Worm (Caenorhabditis elegans): ENCODE measurements around the gene F47E1.4.
A peak's percentile ranks its signal among the peaks of the same experiment; 100 is the strongest.

F47E1.4 gene

ce11 chrX:9027304-9027703, 35.3 kb upstream of the F47E1.4 start, which contains the start of gene T25B6.3:
TSS of gene T25B6.3 (plus strand) at chrX:9027604.
- no peak for TF ChIP-seq ceh-13 (GFP tag; optimal IDR thresholded peaks at IDR 0.05)
- TF ChIP-seq aly-1 (tag; optimal IDR thresholded peaks at IDR 0.05) = no peak
- TF ChIP-seq F13C5.2 (tag; optimal IDR thresholded peaks at IDR 0.05) = no peak
- no peak for TF ChIP-seq hnd-1 (tag; optimal IDR thresholded peaks at IDR 0.05)
- TF ChIP-seq flt-1 (GFP tag; IDR thresholded peaks at IDR 0.05) = no peak
- TF ChIP-seq tbx-37 (GFP tag; conservative IDR thresholded peaks at IDR 0.05) = no peak
- no peak for TF ChIP-seq hmbx-1 (tag; optimal IDR thresholded peaks at IDR 0.05)
- no peak for TF ChIP-seq hmg-4 (GFP tag; optimal IDR thresholded peaks at IDR 0.05)
- TF ChIP-seq pes-1 (GFP tag; IDR thresholded peaks at IDR 0.05) = no peak
- no peak for TF ChIP-seq tbx-11 (GFP tag; IDR thresholded peaks at IDR 0.05)
- no peak for TF ChIP-seq ama-1 (optimal IDR thresholded peaks at IDR 0.05)
- TF ChIP-seq scrt-1 (GFP tag; IDR thresholded peaks at IDR 0.05) = no peak

ce11 chrX:9028909-9029520, 33.6 kb upstream of the F47E1.4 start, which contains the start of gene snf-12:
TSS of gene snf-12 (plus strand) at chrX:9029470.
- TF ChIP-seq hmg-4 (GFP tag; optimal IDR thresholded peaks at IDR 0.05) = no peak

DNA sequence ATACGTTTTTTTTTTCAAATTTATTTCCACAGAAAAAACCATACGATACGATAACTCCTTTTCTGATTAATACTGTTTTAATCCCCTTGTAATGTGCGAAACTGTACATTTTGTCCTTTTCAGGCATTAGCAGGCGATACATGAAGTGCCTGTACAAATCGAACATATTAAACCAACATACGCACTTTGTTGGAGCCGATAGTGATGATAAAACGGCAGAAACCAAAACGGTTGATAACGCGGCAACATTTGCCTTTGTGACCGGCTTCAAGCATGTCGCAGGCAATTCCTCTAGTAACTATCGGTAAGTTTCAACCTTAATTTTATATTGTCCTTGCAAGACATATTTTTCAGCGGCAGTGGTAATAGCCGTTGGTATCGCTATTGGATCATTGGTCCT, 28.3 kb upstream of the F47E1.4 start, which contains the start of gene nep-22:
Gene nep-22 (plus strand): TSS at position 245 of the 400 bp plus-strand sequence.
- TF ChIP-seq B0310.2 (tag; optimal IDR thresholded peaks at IDR 0.05) = no peak
- no peak for TF ChIP-seq ets-7 (tag; optimal IDR thresholded peaks at IDR 0.05)
- peak; percentile 7 for TF ChIP-seq ceh-36 (tag; optimal IDR thresholded peaks at IDR 0.05)
- TF ChIP-seq pes-1 (GFP tag; IDR thresholded peaks at IDR 0.05) = no peak
- no peak for TF ChIP-seq tbx-37 (GFP tag; conservative IDR thresholded peaks at IDR 0.05)

ce11 chrX:9035142-9035541, 27.5 kb upstream of the F47E1.4 start:
- TF ChIP-seq B0310.2 (tag; optimal IDR thresholded peaks at IDR 0.05) (no peak), hmbx-1 (tag; optimal IDR thresholded peaks at IDR 0.05) (no peak), ets-7 (tag; optimal IDR thresholded peaks at IDR 0.05) (no peak), hmg-4 (GFP tag; optimal IDR thresholded peaks at IDR 0.05) (no peak), tbx-37 (GFP tag; conservative IDR thresholded peaks at IDR 0.05) (no peak), ceh-13 (GFP tag; optimal IDR thresholded peaks at IDR 0.05) (no peak), ceh-36 (tag; optimal IDR thresholded peaks at IDR 0.05) (no peak), pes-1 (GFP tag; IDR thresholded peaks at IDR 0.05) (no peak), aly-1 (tag; optimal IDR thresholded peaks at IDR 0.05) (no peak), scrt-1 (GFP tag; IDR thresholded peaks at IDR 0.05) (no peak), flt-1 (GFP tag; IDR thresholded peaks at IDR 0.05) (no peak), tra-4 (tag; optimal IDR thresholded peaks at IDR 0.05) (no peak), hnd-1 (tag; optimal IDR thresholded peaks at IDR 0.05) (no peak), F13C5.2 (tag; optimal IDR thresholded peaks at IDR 0.05) (no peak)

DNA sequence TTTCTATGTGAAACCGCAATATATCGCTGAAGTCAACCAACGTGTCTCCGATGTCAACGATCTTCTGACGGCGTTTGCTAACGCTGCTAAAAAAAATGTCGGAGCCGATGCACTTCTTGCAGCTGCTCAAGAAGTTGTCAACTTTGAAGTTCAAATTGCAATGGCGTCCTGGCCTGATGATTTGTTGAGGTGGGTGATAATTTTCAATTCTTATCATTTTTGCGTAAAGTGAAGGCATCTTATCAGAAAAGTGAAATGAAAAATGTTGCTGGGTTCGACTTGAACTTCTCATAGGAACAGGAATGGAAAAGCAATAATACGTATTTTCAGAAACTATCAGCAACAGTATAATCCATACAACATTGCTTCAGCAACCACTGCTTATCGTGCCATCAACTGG, 26.4 kb upstream of the F47E1.4 start:
- TF ChIP-seq scrt-1 (GFP tag; IDR thresholded peaks at IDR 0.05) (no peak), pes-1 (GFP tag; IDR thresholded peaks at IDR 0.05) (no peak), tbx-37 (GFP tag; conservative IDR thresholded peaks at IDR 0.05) (no peak), F13C5.2 (tag; optimal IDR thresholded peaks at IDR 0.05) (no peak), flt-1 (GFP tag; IDR thresholded peaks at IDR 0.05) (no peak), hmg-4 (GFP tag; optimal IDR thresholded peaks at IDR 0.05) (no peak), hmbx-1 (tag; optimal IDR thresholded peaks at IDR 0.05) (no peak), ets-7 (tag; optimal IDR thresholded peaks at IDR 0.05) (no peak), ceh-36 (tag; optimal IDR thresholded peaks at IDR 0.05) (no peak), aly-1 (tag; optimal IDR thresholded peaks at IDR 0.05) (no peak), tbx-11 (GFP tag; IDR thresholded peaks at IDR 0.05) (no peak)

- TF ChIP-seq hmg-4 (GFP tag; optimal IDR thresholded peaks at IDR 0.05) (no peak), B0310.2 (tag; optimal IDR thresholded peaks at IDR 0.05) (no peak), tbx-11 (GFP tag; IDR thresholded peaks at IDR 0.05) (no peak), sea-1 (GFP tag; conservative IDR thresholded peaks at IDR 0.05) (no peak), ceh-13 (GFP tag; optimal IDR thresholded peaks at IDR 0.05) (no peak), tra-4 (tag; optimal IDR thresholded peaks at IDR 0.05) (no peak), ama-1 (optimal IDR thresholded peaks at IDR 0.05) (no peak), aly-1 (tag; optimal IDR thresholded peaks at IDR 0.05) (no peak), hmbx-1 (tag; optimal IDR thresholded peaks at IDR 0.05) (no peak), hnd-1 (tag; optimal IDR thresholded peaks at IDR 0.05) (no peak), pes-1 (GFP tag; IDR thresholded peaks at IDR 0.05) (no peak)
Observed at ce11 chrX:9045913-9046312, 16.7 kb upstream of the F47E1.4 start, which contains the start of gene prdm-14. TSS of gene prdm-14 (plus strand) at chrX:9046213.

ce11 chrX:9048657-9049056, 14.0 kb upstream of the F47E1.4 start, which contains the start of gene F47E1.20:
TSS of gene F47E1.20 (plus strand) at chrX:9048957.
- TF ChIP-seq scrt-1 (GFP tag; IDR thresholded peaks at IDR 0.05) (no peak), ceh-36 (tag; optimal IDR thresholded peaks at IDR 0.05) (no peak), ama-1 (optimal IDR thresholded peaks at IDR 0.05) (no peak), B0310.2 (tag; optimal IDR thresholded peaks at IDR 0.05) (no peak), ceh-13 (GFP tag; optimal IDR thresholded peaks at IDR 0.05) (no peak), sea-1 (GFP tag; conservative IDR thresholded peaks at IDR 0.05) (no peak), tra-4 (tag; optimal IDR thresholded peaks at IDR 0.05) (no peak), aly-1 (tag; optimal IDR thresholded peaks at IDR 0.05) (no peak), flt-1 (GFP tag; IDR thresholded peaks at IDR 0.05) (no peak), hmg-4 (GFP tag; optimal IDR thresholded peaks at IDR 0.05) (no peak), ets-7 (tag; optimal IDR thresholded peaks at IDR 0.05) (no peak), pes-1 (GFP tag; IDR thresholded peaks at IDR 0.05) (no peak), hnd-1 (tag; optimal IDR thresholded peaks at IDR 0.05) (no peak)

DNA sequence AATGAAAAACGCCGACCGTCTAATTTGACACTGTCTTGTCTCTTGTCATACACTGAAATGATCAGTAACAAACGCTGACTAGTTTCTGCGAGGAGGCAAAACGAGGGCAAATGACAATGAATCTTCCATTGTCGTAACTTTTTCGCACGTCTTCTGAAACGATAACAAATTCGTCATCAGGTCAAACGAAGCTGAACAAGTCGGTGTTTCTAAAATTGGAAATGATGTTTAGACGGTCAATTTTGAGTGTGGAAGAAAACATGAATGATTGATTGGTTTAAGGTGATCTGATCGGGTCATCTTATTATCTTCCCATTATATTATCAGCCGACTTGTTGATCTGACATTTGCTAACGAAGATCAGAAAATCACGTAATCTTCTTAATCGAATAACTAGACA, 9.2 kb upstream of the F47E1.4 start:
- TF ChIP-seq tbx-37 (GFP tag; conservative IDR thresholded peaks at IDR 0.05) = no peak
- TF ChIP-seq B0310.2 (tag; optimal IDR thresholded peaks at IDR 0.05) = no peak
- TF ChIP-seq tbx-11 (GFP tag; IDR thresholded peaks at IDR 0.05) = no peak
- no peak for TF ChIP-seq pes-1 (GFP tag; IDR thresholded peaks at IDR 0.05)
- no peak for TF ChIP-seq ceh-13 (GFP tag; optimal IDR thresholded peaks at IDR 0.05)
- TF ChIP-seq F13C5.2 (tag; optimal IDR thresholded peaks at IDR 0.05) = no peak
- TF ChIP-seq ama-1 (optimal IDR thresholded peaks at IDR 0.05) = no peak
- no peak for TF ChIP-seq ceh-36 (tag; optimal IDR thresholded peaks at IDR 0.05)
- no peak for TF ChIP-seq aly-1 (tag; optimal IDR thresholded peaks at IDR 0.05)
- no peak for TF ChIP-seq hnd-1 (tag; optimal IDR thresholded peaks at IDR 0.05)
- no peak for TF ChIP-seq scrt-1 (GFP tag; IDR thresholded peaks at IDR 0.05)
- TF ChIP-seq hmbx-1 (tag; optimal IDR thresholded peaks at IDR 0.05) = no peak
- TF ChIP-seq flt-1 (GFP tag; IDR thresholded peaks at IDR 0.05) = no peak

Data from whole organism, early embryonic.